Fruit fly (Drosophila melanogaster): ENCODE data around the gene BigH1.
A peak's percentile ranks its signal among the peaks of the same experiment; 100 is the strongest.

DNA sequence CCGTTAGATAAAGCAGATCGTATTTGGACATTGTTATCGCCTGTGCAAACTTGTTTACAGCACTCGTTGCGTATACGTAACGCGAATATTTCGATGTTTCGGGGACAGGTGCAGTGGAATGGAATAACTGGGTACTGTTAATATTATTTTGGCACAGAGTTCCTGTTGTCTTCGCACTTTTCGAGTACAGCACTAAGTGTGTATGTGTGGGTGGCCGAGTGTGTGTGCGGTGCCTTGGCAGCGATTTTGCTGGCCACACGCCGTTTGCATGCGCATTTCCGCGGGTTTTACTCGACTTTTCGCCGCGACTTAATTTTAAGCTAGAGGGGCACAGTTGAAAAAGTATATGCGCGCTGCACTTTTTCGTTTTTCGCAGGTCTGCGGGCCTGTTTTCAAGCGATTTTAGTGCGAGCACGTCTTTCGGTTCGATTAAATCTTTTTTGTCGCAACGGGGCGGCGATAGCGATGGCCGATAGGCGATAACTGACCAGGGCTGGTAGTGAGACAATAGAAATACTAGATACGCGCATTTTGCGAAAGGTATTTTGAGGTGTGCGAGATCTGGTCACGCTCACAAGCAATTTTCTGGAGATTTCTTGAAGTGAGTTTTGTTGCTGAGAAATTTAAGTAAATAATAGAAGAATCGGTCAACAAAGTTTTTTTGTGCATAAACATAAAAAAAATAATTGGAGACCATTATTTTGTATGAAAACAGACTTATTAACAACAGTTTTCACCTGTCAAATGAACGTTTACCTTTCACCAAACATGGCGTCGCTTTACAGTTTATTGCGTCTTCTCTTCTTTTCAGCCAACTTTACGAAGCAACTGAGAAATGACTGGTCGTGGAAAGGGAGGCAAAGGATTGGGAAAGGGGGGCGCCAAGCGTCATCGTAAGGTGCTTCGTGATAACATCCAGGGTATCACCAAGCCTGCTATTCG is 37.8 kb upstream of the BigH1 start, which contains the start of the genes put and His4r:
- TF ChIP-seq CTCF (optimal IDR thresholded peaks at IDR 0.05) (peak in 1 of 2 experiments; percentile 15), CG8478 (optimal IDR thresholded peaks at IDR 0.05) (no peak)

All from S2 (cell line).